Worm (Caenorhabditis elegans): ENCODE results near the gene Y105C5A.26.

Gene Y105C5A.26

ce11 chrIV:15693268-15693667 is 11.9 kb upstream of the Y105C5A.26 start (continued):
- TF ChIP-seq php-3 (GFP tag; IDR thresholded peaks at IDR 0.05) (no peak), arid-1 (GFP tag; conservative IDR thresholded peaks at IDR 0.05) (no peak), snpc-4 (tag; optimal IDR thresholded peaks at IDR 0.05) (peak; percentile 63), nhr-237 (tag; optimal IDR thresholded peaks at IDR 0.05) (no peak), ZK337.2 (GFP tag; IDR thresholded peaks at IDR 0.05) (peak; percentile 49; the same call in 1 of the 2 replicates), vab-7 (GFP tag; IDR thresholded peaks at IDR 0.05) (peak; percentile 50; the same call in 1 of the 2 replicates), nhr-25 (tag; optimal IDR thresholded peaks at IDR 0.05; ENCODE audit: borderline replicate concordance, insufficient read depth) (no peak), F44E2.7 (GFP tag; IDR thresholded peaks at IDR 0.05) (0 out of 2 replicates have a peak, but pooled peaks have one; percentile 78), ceh-44 (GFP tag; IDR thresholded peaks at IDR 0.05) (no peak)

DNA sequence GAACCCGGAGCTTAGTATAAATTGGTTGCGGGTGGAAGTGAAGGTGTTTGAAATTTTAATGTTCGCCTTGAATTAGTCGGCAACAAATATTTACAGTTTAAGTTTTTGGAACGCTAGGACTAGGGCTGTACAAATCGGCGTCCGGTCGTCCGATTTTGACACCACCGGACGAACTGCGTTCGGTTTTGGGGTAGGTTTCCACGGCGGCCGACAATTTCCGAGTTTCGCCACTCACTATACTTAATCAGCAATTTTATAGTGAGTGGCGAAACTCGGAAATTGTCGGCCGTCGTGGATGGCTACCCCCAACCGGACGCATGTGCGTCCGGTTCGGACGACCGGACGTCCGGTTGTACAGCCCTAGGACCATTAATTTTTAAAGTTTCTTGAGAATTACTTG is 11.2 kb upstream of the Y105C5A.26 start:
- TF ChIP-seq snpc-1.2 (GFP tag; IDR thresholded peaks at IDR 0.05): peak; percentile 68; the same call in 1 of the 2 replicates
- TF ChIP-seq lin-38 (GFP tag; IDR thresholded peaks at IDR 0.05): 0 out of 2 replicates have a peak, but pooled peaks have one; percentile 11

DNA sequence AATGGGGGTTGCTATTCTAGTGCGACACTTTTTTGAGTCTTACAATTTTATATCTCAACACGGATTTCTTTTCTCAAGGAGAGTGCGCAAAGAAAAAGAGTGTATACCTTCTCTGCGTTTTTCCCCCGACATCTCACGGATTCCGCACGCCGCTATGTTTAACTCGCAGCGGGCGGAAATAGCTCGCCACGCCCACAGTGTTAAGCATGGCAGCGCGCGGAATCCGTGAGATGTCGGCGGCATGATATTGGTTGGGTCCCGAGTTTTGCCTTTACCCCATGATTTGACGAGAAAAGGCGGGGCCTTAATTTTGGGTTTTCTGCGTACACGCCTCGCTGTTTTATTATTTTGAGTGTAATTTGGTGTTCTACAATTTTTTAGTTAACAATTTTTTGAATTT is 10.5 kb upstream of the Y105C5A.26 start:
- TF ChIP-seq dmd-9 (GFP tag; IDR thresholded peaks at IDR 0.05): no peak
- peak; percentile 73 for TF ChIP-seq snpc-1.2 (GFP tag; IDR thresholded peaks at IDR 0.05)

ce11 chrIV:15688524-15689479 is 7.5 kb upstream of the Y105C5A.26 start, which contains the start of gene Y105C5A.15:
Y105C5A.15 (plus strand) TSS chrIV:15689201.
- TF ChIP-seq zip-2 (tag; optimal IDR thresholded peaks at IDR 0.05) (no peak), snpc-1.2 (GFP tag; IDR thresholded peaks at IDR 0.05) (peak; percentile 91), aha-1 (tag) (peak; percentile 73), daf-16 (GFP tag; optimal IDR thresholded peaks at IDR 0.05) (no peak), daf-16 (tag; optimal IDR thresholded peaks at IDR 0.05) (peak; percentile 2), pqm-1 (tag; optimal IDR thresholded peaks at IDR 0.05) (peak; percentile 33), zip-11 (GFP tag; IDR thresholded peaks at IDR 0.05) (no peak), ZK546.5 (tag; optimal IDR thresholded peaks at IDR 0.05) (no peak), mxl-3 (GFP tag; optimal IDR thresholded peaks at IDR 0.05) (peak; percentile 3), ZK337.2 (GFP tag; IDR thresholded peaks at IDR 0.05) (0 out of 2 replicates have a peak, but pooled peaks have one; percentile 11)

- no peak for TF ChIP-seq zip-2 (tag; optimal IDR thresholded peaks at IDR 0.05)
- TF ChIP-seq ceh-32 (tag; optimal IDR thresholded peaks at IDR 0.05; ENCODE audit: poor library complexity): no peak
- no peak for TF ChIP-seq lin-1 (GFP tag; IDR thresholded peaks at IDR 0.05)
- no peak for TF ChIP-seq daf-12 (tag; optimal IDR thresholded peaks at IDR 0.05)
- no peak for TF ChIP-seq mxl-2 (GFP tag; conservative IDR thresholded peaks at IDR 0.05)
- TF ChIP-seq dve-1 (tag; optimal IDR thresholded peaks at IDR 0.05; ENCODE audit: insufficient read depth): no peak
- no peak for TF ChIP-seq Y48G9A.11 (GFP tag; IDR thresholded peaks at IDR 0.05)
- no peak for TF ChIP-seq nhr-11 (tag; optimal IDR thresholded peaks at IDR 0.05)
- no peak for TF ChIP-seq rbr-2 (tag; optimal IDR thresholded peaks at IDR 0.05)
- no peak for TF ChIP-seq nhr-10 (tag; optimal IDR thresholded peaks at IDR 0.05)
- TF ChIP-seq ZK546.5 (tag; optimal IDR thresholded peaks at IDR 0.05): no peak
- TF ChIP-seq lin-15B (tag; optimal IDR thresholded peaks at IDR 0.05): no peak
- no peak for TF ChIP-seq lin-39 (tag; optimal IDR thresholded peaks at IDR 0.05)
Measured at ce11 chrIV:15687825-15688224, 6.5 kb upstream of the Y105C5A.26 start.

Measured in whole organism, L4 larva.